Fruit fly (Drosophila melanogaster) whole organism, adult: Measurements from ENCODE around the gene CG10140.

Source experiments
- CG11617 ChIP-seq: fragments of 200-800 bp; sonication (Bioruptor generic); optimal IDR thresholded peaks from 2 replicates; lab custom pipeline; 2017; ENCODE audit warnings: mild to moderate bottlenecking, missing biosample characterization, missing genetic modification reagents, missing genetic modification characterization
- CG12768 ChIP-seq: fragments of 200-800 bp; sonication (Bioruptor generic); optimal IDR thresholded peaks from 2 replicates; lab custom pipeline; 2017; ENCODE audit warnings: missing biosample characterization, missing genetic modification characterization, mild to moderate bottlenecking, moderate library complexity, missing genetic modification reagents
- CG14711 ChIP-seq: fragments of 200-800 bp; sonication (Bioruptor generic); optimal IDR thresholded peaks from 2 replicates; lab custom pipeline; 2018; ENCODE audit warnings: missing biosample characterization, mild to moderate bottlenecking, missing genetic modification characterization, moderate library complexity
- CG1620 ChIP-seq: fragments of 200-800 bp; sonication (Bioruptor generic); optimal IDR thresholded peaks from 2 replicates; lab custom pipeline; 2016; ENCODE audit warnings: missing biosample characterization, missing genetic modification characterization
- CG33017 ChIP-seq: fragments of 200-800 bp; sonication (Bioruptor generic); optimal IDR thresholded peaks from 2 replicates; lab custom pipeline; 2018; ENCODE audit warnings: missing biosample characterization, mild to moderate bottlenecking, missing genetic modification characterization, moderate library complexity
- CG5204 ChIP-seq: fragments of 200-800 bp; sonication (Bioruptor generic); optimal IDR thresholded peaks from 2 replicates; lab custom pipeline; 2016; ENCODE audit warnings: missing biosample characterization, missing genetic modification characterization
- CG7045 ChIP-seq: fragments of 200-800 bp; sonication (Bioruptor generic); optimal IDR thresholded peaks from 2 replicates; lab custom pipeline; 2017; ENCODE audit warnings: missing biosample characterization, mild to moderate bottlenecking, missing genetic modification characterization
- CG7101 ChIP-seq: fragments of 200-800 bp; sonication (Bioruptor generic); optimal IDR thresholded peaks from 2 replicates; lab custom pipeline; 2018; ENCODE audit warnings: missing biosample characterization, mild to moderate bottlenecking, missing genetic modification characterization, moderate library complexity
- Clk ChIP-seq: fragments of 200-800 bp; sonication (Bioruptor generic); optimal IDR thresholded peaks from 2 replicates; lab custom pipeline; 2017; ENCODE audit warnings: missing biosample characterization, missing genetic modification characterization
- Crg-1 ChIP-seq: fragments of 200-800 bp; sonication (Bioruptor generic); optimal IDR thresholded peaks from 2 replicates; lab custom pipeline; 2016; ENCODE audit warnings: missing biosample characterization, missing genetic modification characterization
- Hr96 ChIP-seq: fragments of 200-800 bp; sonication (Bioruptor generic); optimal IDR thresholded peaks from 2 replicates; lab custom pipeline; 2016; ENCODE audit warnings: missing biosample characterization, missing genetic modification characterization
- Mnt ChIP-seq: fragments of 200-800 bp; sonication (Bioruptor generic); optimal IDR thresholded peaks from 2 replicates; lab custom pipeline; 2016; ENCODE audit warnings: missing biosample characterization, mild to moderate bottlenecking, missing genetic modification characterization
- bab1 ChIP-seq: fragments of 200-800 bp; sonication (Bioruptor generic); optimal IDR thresholded peaks from 3 replicates; lab custom pipeline; 2019; ENCODE audit warnings: missing biosample characterization, mild to moderate bottlenecking, missing genetic modification characterization, moderate library complexity
- cic ChIP-seq: fragments of 200-800 bp; sonication (Bioruptor generic); optimal IDR thresholded peaks from 2 replicates; lab custom pipeline; 2017; ENCODE audit warnings: missing biosample characterization, mild to moderate bottlenecking, missing genetic modification characterization, moderate library complexity
- cnc ChIP-seq, 2 experiments: fragments of >200 bp; optimal IDR thresholded peaks; 2 replicates each; lab custom pipeline; 2017
- kay ChIP-seq: fragments of 200-800 bp; sonication (Bioruptor generic); peaks from one replicate; lab custom pipeline; 2016; ENCODE audit warnings: missing biosample characterization, missing genetic modification characterization, borderline replicate concordance
- ovo ChIP-seq: fragments of 200-800 bp; sonication (Bioruptor generic); optimal IDR thresholded peaks from 2 replicates; lab custom pipeline; 2016; ENCODE audit warnings: missing biosample characterization, missing genetic modification characterization
- pad ChIP-seq: fragments of 200-800 bp; sonication (Bioruptor generic); optimal IDR thresholded peaks from 3 replicates; lab custom pipeline; 2017; ENCODE audit warnings: missing biosample characterization, missing genetic modification characterization, mild to moderate bottlenecking, moderate library complexity, missing genetic modification reagents
- tj ChIP-seq: fragments of 200-800 bp; sonication (Bioruptor generic); optimal IDR thresholded peaks from 3 replicates; lab custom pipeline; 2017; ENCODE audit warnings: missing biosample characterization, mild to moderate bottlenecking, missing genetic modification characterization, moderate library complexity
- toe ChIP-seq: fragments of 200-800 bp; sonication (Bioruptor generic); optimal IDR thresholded peaks from 2 replicates; lab custom pipeline; 2016; ENCODE audit warnings: missing biosample characterization, missing genetic modification characterization

CG10140 gene

DNA sequence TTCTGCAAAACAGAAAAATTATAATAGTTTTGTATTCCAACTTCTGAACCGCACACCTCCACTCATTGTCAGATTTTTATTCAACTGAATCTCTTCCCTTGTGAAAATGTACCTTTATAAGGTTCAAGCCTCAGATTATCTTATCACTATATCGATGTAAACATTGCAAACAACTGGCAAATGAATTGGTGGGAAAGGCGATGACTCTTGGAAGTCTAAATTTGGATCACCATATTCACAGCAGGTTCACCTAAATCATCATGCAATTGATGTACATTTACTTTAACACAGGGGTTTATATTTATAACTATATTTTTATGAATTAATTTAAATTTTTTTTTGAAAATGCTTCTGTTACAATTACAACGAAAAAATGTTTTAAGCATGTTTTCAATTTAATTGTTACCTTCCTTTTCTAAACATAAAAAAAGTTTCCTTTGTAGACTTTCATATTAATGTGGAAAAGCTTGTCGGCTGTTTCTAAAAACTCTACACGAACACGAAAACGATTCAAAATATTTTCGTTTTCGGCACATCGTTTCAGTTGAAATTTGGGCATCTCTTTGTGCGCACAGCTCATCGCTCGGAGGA is at the start of gene CG10140, which contains the start of gene CG14109:
Gene CG10140 (minus strand): TSS at position 101 of the 591 bp plus-strand sequence.
Gene CG14109 (plus strand): TSS at position 541 of the 591 bp plus-strand sequence.
- TF ChIP-seq ovo (GFP tag; lab: Kevin White, UChicago) (no peak), toe (GFP tag; lab: Kevin White, UChicago) (no peak), Crg-1 (GFP tag; lab: Kevin White, UChicago) (no peak), Clk (GFP tag; lab: Kevin White, UChicago) (no peak), kay (GFP tag; lab: Kevin White, UChicago) (no peak), bab1 (no peak), CG7101 (no peak), cic (GFP tag; lab: Kevin White, UChicago) (no peak), CG5204 (GFP tag; lab: Kevin White, UChicago) (no peak), Mnt (GFP tag; lab: Kevin White, UChicago) (no peak), cnc (optimal IDR thresholded peaks at IDR 0.05; lab: Kevin White, UChicago) (no peak), Hr96 (GFP tag; lab: Kevin White, UChicago) (no peak), CG7045 (GFP tag; lab: Kevin White, UChicago) (no peak), CG12768 (no peak), CG33017 (tag; lab: Kevin White, UChicago) (no peak), tj (GFP tag; lab: Kevin White, UChicago) (no peak), CG14711 (tag; lab: Kevin White, UChicago) (no peak), pad (GFP tag; lab: Kevin White, UChicago) (no peak)

DNA sequence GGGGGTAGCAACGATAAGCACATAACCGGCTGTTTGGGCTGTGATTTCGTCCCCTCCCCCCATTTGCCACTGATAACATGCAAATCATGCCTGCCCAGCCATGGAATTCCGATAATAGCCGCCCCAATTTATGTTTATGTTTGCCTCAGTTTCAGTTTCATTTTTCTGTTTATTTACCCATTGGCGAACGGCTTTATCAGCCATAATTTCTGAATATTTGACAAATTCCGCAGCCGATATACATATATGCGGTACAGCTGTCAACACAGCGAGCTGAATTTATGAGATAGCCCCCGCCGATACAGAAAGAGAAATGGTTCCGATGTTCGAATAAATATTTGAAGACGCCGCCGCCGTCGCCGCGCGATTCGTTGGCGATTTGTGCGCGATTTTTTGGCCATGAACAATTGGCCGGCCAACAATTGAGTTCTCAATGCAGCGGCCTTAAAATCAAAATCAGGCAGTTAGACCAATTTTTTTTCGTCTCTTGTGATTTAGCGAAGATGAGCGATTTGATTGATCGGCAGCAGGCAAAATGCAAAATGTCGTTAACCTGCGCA is 49.0 kb upstream of the CG10140 start:
- no peak for TF ChIP-seq Crg-1 (GFP tag; lab: Kevin White, UChicago)
- no peak for TF ChIP-seq CG12768
- no peak for TF ChIP-seq CG7045 (GFP tag; lab: Kevin White, UChicago)
- no peak for TF ChIP-seq CG7101
- TF ChIP-seq Mnt (GFP tag; lab: Kevin White, UChicago) = no peak
- TF ChIP-seq tj (GFP tag; lab: Kevin White, UChicago) = peak; percentile 47

DNA sequence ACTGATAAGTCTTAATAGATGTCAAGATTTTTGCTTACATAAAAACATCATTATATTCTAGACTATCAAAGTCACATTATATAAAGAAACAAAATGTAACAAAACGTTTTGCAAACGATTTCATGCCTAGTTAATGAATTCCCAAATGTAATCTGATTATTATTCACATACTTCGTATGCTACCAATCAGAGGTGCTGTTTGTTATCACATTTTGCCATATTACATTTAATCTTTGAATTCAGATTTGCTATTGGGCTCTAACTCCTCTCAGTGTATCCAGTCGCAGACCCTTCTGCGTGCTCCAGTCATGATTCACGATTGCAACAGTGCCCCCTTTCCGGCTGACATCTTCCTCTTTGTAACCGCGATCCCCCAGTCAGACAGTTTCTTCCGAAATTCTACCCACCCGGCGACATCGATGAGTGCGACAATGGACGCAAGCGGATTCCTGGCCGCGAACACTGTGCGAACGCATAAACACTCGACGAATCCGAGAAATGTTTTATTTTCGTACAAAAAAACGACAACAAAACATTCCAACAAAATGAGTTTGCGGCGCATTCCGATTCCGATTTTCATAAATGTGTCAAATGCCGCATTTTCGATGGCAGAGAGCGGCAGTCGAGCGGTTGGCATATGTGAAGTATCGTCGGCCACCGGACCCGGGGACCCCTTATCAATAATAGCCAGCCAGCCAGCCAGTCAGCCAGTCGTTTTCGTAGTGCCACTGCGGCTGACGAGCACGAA is 48.0 kb upstream of the CG10140 start:
- TF ChIP-seq CG12768 = no peak
- no peak for TF ChIP-seq CG14711 (tag; lab: Kevin White, UChicago)
- no peak for TF ChIP-seq Mnt (GFP tag; lab: Kevin White, UChicago)
- TF ChIP-seq Hr96 (GFP tag; lab: Kevin White, UChicago) = no peak
- TF ChIP-seq CG7045 (GFP tag; lab: Kevin White, UChicago) = no peak
- TF ChIP-seq toe (GFP tag; lab: Kevin White, UChicago) = no peak
- TF ChIP-seq CG1620 = no peak
- no peak for TF ChIP-seq cic (GFP tag; lab: Kevin White, UChicago)
- no peak for TF ChIP-seq pad (GFP tag; lab: Kevin White, UChicago)
- TF ChIP-seq CG33017 (tag; lab: Kevin White, UChicago) = no peak
- TF ChIP-seq CG11617 (GFP tag; lab: Kevin White, UChicago) = no peak
- TF ChIP-seq Clk (GFP tag; lab: Kevin White, UChicago) = no peak
- TF ChIP-seq tj (GFP tag; lab: Kevin White, UChicago) = no peak
- no peak for TF ChIP-seq kay (GFP tag; lab: Kevin White, UChicago)
- TF ChIP-seq cnc (optimal IDR thresholded peaks at IDR 0.05; lab: Kevin White, UChicago) = no peak
- TF ChIP-seq Crg-1 (GFP tag; lab: Kevin White, UChicago) = no peak
- TF ChIP-seq CG5204 (GFP tag; lab: Kevin White, UChicago) = no peak

DNA sequence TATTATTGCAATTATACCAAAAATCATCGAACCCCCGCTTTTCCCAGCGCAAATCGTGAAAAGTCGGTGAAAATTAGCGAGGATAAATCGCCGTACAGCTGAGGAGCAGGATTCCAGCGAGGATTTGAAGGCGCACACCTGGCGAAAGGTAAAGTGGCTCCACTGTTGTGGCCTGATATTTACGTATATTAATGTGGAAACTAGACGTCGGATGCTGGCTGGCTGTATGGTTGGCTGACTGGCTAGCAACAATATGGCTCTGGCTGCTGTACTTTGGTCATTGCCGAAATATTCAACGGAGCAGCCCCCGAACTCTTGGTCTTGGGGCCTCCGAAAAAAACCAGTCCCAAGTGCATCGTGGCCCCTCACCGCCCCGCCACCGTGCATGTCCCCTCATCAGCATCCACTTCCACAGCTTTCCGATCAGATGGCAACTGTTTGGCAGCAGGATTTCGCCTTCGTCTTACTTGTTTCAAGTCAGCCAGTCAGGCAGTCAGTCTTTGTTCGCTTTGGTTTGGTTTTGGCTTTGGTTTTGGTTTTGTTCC is 46.7 kb upstream of the CG10140 start:
- TF ChIP-seq CG7101 (no peak), Crg-1 (GFP tag; lab: Kevin White, UChicago) (no peak), CG11617 (GFP tag; lab: Kevin White, UChicago) (no peak), Hr96 (GFP tag; lab: Kevin White, UChicago) (no peak)

DNA sequence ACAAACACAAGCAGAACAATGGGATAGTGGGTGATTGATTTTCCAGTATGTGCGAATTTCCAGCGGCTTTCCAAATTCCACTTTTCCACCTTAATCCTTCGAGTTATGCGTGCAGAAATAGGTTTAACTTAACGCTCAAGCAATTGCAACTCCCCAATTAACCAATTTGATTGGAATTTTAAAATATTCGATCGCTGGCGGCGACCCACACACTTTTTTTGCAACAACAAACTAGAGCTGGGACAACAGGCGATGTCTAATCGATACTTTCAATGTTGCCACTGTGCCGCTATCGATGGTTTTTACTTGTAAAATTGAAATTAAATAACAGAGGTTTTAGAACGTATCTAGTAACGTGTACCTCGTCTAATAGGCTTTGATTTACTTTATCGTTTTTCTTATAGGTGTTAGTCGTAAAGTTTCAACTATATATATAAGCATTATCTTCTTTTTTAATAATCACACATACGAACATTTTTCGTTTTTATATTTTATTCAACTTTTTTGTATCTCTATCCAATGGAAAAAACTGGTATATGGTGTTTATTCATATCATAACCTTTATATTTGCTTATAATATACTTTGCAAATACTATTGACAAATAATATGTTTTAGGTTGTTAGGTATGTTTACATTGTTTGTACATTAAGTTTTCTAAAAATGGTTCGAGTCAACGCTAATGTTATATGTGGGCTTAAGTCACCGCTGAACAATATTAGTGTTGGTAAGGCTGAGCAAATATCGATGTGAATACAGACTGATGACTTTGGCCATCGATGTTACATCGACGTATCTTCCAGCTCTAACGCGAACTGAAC is 46.0 kb upstream of the CG10140 start, which contains the start of the genes Abp1 and Tgi:
Gene Abp1 (minus strand): TSS at position 240 of the 819 bp plus-strand sequence.
Gene Tgi (plus strand): TSS at position 757 of the 819 bp plus-strand sequence.
- TF ChIP-seq Hr96 (GFP tag; lab: Kevin White, UChicago) (peak; percentile 6), Mnt (GFP tag; lab: Kevin White, UChicago) (peak; percentile 13), bab1 (peak; percentile 10), ovo (GFP tag; lab: Kevin White, UChicago) (no peak), cnc (optimal IDR thresholded peaks at IDR 0.05; lab: Kevin White, UChicago) (no peak), pad (GFP tag; lab: Kevin White, UChicago) (peak; percentile 31), CG12768 (no peak), toe (GFP tag; lab: Kevin White, UChicago) (peak; percentile 31), CG1620 (peak; percentile 61), CG7101 (peak; percentile 39)
